Fruit fly (Drosophila melanogaster): ENCODE data around the gene Arts.

DNA sequence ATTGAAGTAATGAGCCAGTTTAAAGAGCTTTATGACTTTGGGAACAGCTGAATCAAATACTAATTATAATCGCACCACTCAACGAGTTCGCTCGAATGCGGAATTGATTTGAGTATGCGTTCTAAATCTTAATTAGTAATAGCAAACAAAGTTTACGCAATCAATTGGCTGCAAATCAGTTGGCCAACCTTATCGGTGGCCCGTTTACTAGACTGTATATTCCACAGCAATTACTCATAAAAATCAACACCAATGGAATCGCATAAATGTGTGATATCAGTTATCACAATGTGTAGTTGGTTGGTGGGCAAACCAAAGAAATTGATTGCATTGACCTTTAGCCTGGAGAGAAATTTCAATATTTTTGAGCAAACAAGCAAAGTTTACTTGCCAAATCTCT, 49.9 kb downstream of the Arts start:
- TF ChIP-seq CG34367 (tag; optimal IDR thresholded peaks at IDR 0.05) (no peak), D1 (tag; optimal IDR thresholded peaks at IDR 0.05) (no peak), Ets98B (GFP tag; IDR thresholded peaks at IDR 0.05) (no peak)

Measured in whole organism, pupa.